Worm (Caenorhabditis elegans) whole organism, young adult: ENCODE data around the gene T26H5.8.

Experiments used
- C06A6.2 ChIP-seq: fragments of 200-800 bp; sonication (Bioruptor generic); conservative IDR thresholded peaks from 2 replicates; pipeline ENCODE4 v1.3.6; 2022; ENCODE audit warnings: missing genetic modification characterization, missing compliant biosample characterization
- F10E7.11 ChIP-seq: sonication (generic microtip); optimal IDR thresholded peaks from 2 replicates; lab custom pipeline; 2017; ENCODE audit warnings: mild to moderate bottlenecking, missing genetic modification characterization, moderate library complexity, missing compliant biosample characterization
- Y95B8A.8 ChIP-seq: fragments of 200-800 bp; sonication (Bioruptor generic); IDR thresholded peaks from 2 replicates; pipeline ENCODE4 v1.3.6; 2022; ENCODE audit warnings: missing genetic modification reagents, missing genetic modification characterization, missing compliant biosample characterization
- ceh-91 ChIP-seq: fragments of 200-800 bp; sonication (Bioruptor generic); IDR thresholded peaks from 2 replicates; pipeline ENCODE4 v1.3.6; 2022; ENCODE audit warnings: missing genetic modification reagents, missing genetic modification characterization, missing compliant biosample characterization
- efl-1 ChIP-seq: fragments of 150-350 bp; optimal IDR thresholded peaks from 2 replicates; lab custom pipeline; 2014; ENCODE audit warnings: missing biosample characterization, missing genetic modification reagents, missing genetic modification characterization
- ekl-4 ChIP-seq: fragments of 200-800 bp; sonication (Bioruptor generic); IDR thresholded peaks from 2 replicates; pipeline ENCODE4 v1.3.6; 2022; ENCODE audit warnings: missing genetic modification reagents, missing genetic modification characterization, missing compliant biosample characterization
- fkh-3 ChIP-seq: sonication (generic microtip); optimal IDR thresholded peaks from 2 replicates; lab custom pipeline; 2016; ENCODE audit warnings: mild to moderate bottlenecking, missing genetic modification characterization, missing compliant biosample characterization
- lag-1 ChIP-seq: fragments of 200-800 bp; sonication (Bioruptor generic); IDR thresholded peaks from 2 replicates; pipeline ENCODE4 v1.3.6; 2022; ENCODE audit warnings: missing genetic modification reagents, missing genetic modification characterization, missing compliant biosample characterization
- nfya-1 ChIP-seq: sonication (generic microtip); optimal IDR thresholded peaks from 2 replicates; lab custom pipeline; 2017; ENCODE audit warnings: antibody characterized with exemption, missing compliant biosample characterization, missing genetic modification characterization, borderline replicate concordance; ENCODE audit not compliant: insufficient read depth
- snpc-4 ChIP-seq, 5 experiments: fragments of 150-350 bp in 1 of 5; sonication (generic microtip) in 4 of 5; optimal IDR thresholded peaks; 2 replicates each; lab custom pipeline; 2014 to 2018; ENCODE audit warnings: missing genetic modification characterization in 5 of 5, missing biosample characterization in 3 of 5, antibody characterized with exemption in 2 of 5, mild to moderate bottlenecking in 2 of 5, missing compliant biosample characterization in 2 of 5, missing genotype in 2 of 5, moderate library complexity in 2 of 5, missing genetic modification reagents in 1 of 5
- tbp1 ChIP-seq: fragments of 200-800 bp; sonication (Bioruptor generic); optimal IDR thresholded peaks from 2 replicates; lab custom pipeline; 2018; ENCODE audit warnings: mild to moderate bottlenecking, missing genetic modification characterization, missing compliant biosample characterization
- ztf-26 ChIP-seq: sonication (generic microtip); optimal IDR thresholded peaks from 2 replicates; lab custom pipeline; 2017; ENCODE audit warnings: missing genetic modification characterization, missing compliant biosample characterization
- ztf-6 ChIP-seq: fragments of 200-800 bp; sonication (Bioruptor generic); IDR thresholded peaks from 2 replicates; pipeline ENCODE4 v1.3.6; 2022; ENCODE audit warnings: missing genetic modification reagents, missing genetic modification characterization, missing compliant biosample characterization

ce11 chrV:15392064-15392463 is 40.5 kb downstream of the T26H5.8 start:
- TF ChIP-seq tbp1 (GFP tag; lab: Kevin White, UChicago): no peak
- no peak for TF ChIP-seq lag-1
- TF ChIP-seq fkh-3 (tag; lab: Kevin White, UChicago): no peak
- no peak for TF ChIP-seq ekl-4 (GFP tag; lab: Robert Waterston, UW)
- no peak for TF ChIP-seq ceh-91 (GFP tag; lab: Robert Waterston, UW)
- no peak for TF ChIP-seq efl-1 (GFP tag; lab: Kevin White, UChicago)
- no peak for TF ChIP-seq snpc-4 (GFP tag; optimal IDR thresholded peaks at IDR 0.05; lab: Kevin White, UChicago)
- no peak for TF ChIP-seq snpc-4 (tag; optimal IDR thresholded peaks at IDR 0.05; lab: Kevin White, UChicago)
- TF ChIP-seq ztf-6 (GFP tag; lab: Robert Waterston, UW): no peak
- no peak for TF ChIP-seq ztf-26 (tag; lab: Kevin White, UChicago)
- no peak for TF ChIP-seq Y95B8A.8 (GFP tag; lab: Robert Waterston, UW)
- no peak for TF ChIP-seq C06A6.2 (GFP tag; lab: Robert Waterston, UW)
- no peak for TF ChIP-seq nfya-1
- no peak for TF ChIP-seq F10E7.11 (tag; lab: Kevin White, UChicago)
